Fruit fly (Drosophila melanogaster) whole organism, prepupa: ENCODE data around the gene Cad89D.
A peak's percentile ranks its signal among the peaks of the same experiment; 100 is the strongest.

Experiments
- CG10631 ChIP-seq: fragments of 200-800 bp; sonication (Bioruptor generic); optimal IDR thresholded peaks from 2 replicates; lab custom pipeline; 2016; ENCODE audit warnings: missing biosample characterization, missing genetic modification characterization
- CG10669 ChIP-seq: fragments of 200-800 bp; sonication (Bioruptor generic); optimal IDR thresholded peaks from 3 replicates; lab custom pipeline; 2018; ENCODE audit warnings: missing biosample characterization, mild to moderate bottlenecking, missing genetic modification characterization, moderate library complexity
- CG11294 ChIP-seq: fragments of 200-800 bp; sonication (Bioruptor generic); IDR thresholded peaks from 2 replicates; pipeline ENCODE4 v1.3.6; 2022; ENCODE audit warnings: missing biosample characterization, missing genetic modification characterization
- CG11762 ChIP-seq: fragments of 200-800 bp; sonication (Bioruptor generic); optimal IDR thresholded peaks from 3 replicates; lab custom pipeline; 2016; ENCODE audit warnings: missing biosample characterization, missing genetic modification characterization; ENCODE audit not compliant: insufficient read depth
- CG11902 ChIP-seq: fragments of 200-800 bp; sonication (Bioruptor generic); optimal IDR thresholded peaks from 3 replicates; lab custom pipeline; 2016; ENCODE audit warnings: missing biosample characterization, missing genetic modification characterization
- CG15336 ChIP-seq: fragments of 200-800 bp; sonication (Bioruptor generic); IDR thresholded peaks from 2 replicates; pipeline ENCODE4 v1.3.6; 2022; ENCODE audit warnings: missing biosample characterization, missing genetic modification characterization
- CG3032 ChIP-seq: fragments of 200-800 bp; optimal IDR thresholded peaks from 2 replicates; lab custom pipeline; 2019; ENCODE audit warnings: missing biosample characterization, mild to moderate bottlenecking, missing genetic modification characterization, moderate library complexity
- CG31627 ChIP-seq: fragments of 200-800 bp; sonication (Bioruptor generic); optimal IDR thresholded peaks from 3 replicates; lab custom pipeline; 2016; ENCODE audit warnings: missing biosample characterization, missing genetic modification characterization
- CG34406 ChIP-seq: fragments of 200-800 bp; sonication (Bioruptor generic); optimal IDR thresholded peaks from 3 replicates; lab custom pipeline; 2016; ENCODE audit warnings: missing biosample characterization, missing genetic modification characterization
- CG3919 ChIP-seq: fragments of 200-800 bp; sonication (Bioruptor generic); optimal IDR thresholded peaks from 3 replicates; lab custom pipeline; 2016; ENCODE audit warnings: missing biosample characterization, missing genetic modification characterization
- CG4318 ChIP-seq: fragments of 200-800 bp; sonication (Bioruptor generic); optimal IDR thresholded peaks from 3 replicates; lab custom pipeline; 2017; ENCODE audit warnings: missing biosample characterization, mild to moderate bottlenecking, missing genetic modification characterization
- CG6276 ChIP-seq: fragments of 200-800 bp; sonication (Bioruptor generic); optimal IDR thresholded peaks from 2 replicates; lab custom pipeline; 2017; ENCODE audit warnings: missing biosample characterization, mild to moderate bottlenecking, missing genetic modification characterization
- CG6792 ChIP-seq: fragments of 200-800 bp; sonication (Bioruptor generic); optimal IDR thresholded peaks from 3 replicates; lab custom pipeline; 2016; ENCODE audit warnings: missing biosample characterization, missing genetic modification characterization
- CG6808 ChIP-seq: fragments of 200-800 bp; sonication (Bioruptor generic); optimal IDR thresholded peaks from 3 replicates; lab custom pipeline; 2017; ENCODE audit warnings: missing biosample characterization, missing genetic modification characterization, mild to moderate bottlenecking, moderate library complexity, missing genetic modification reagents
- CG6854 ChIP-seq: fragments of 200-800 bp; sonication (Bioruptor generic); optimal IDR thresholded peaks from 2 replicates; lab custom pipeline; 2017; ENCODE audit warnings: missing biosample characterization, mild to moderate bottlenecking, missing genetic modification characterization
- CG7368 ChIP-seq: fragments of 200-800 bp; sonication (Bioruptor generic); optimal IDR thresholded peaks from 3 replicates; lab custom pipeline; 2016; ENCODE audit warnings: missing biosample characterization, missing genetic modification characterization
- CG8119 ChIP-seq: fragments of 200-800 bp; sonication (Bioruptor generic); IDR thresholded peaks from 3 replicates; pipeline ENCODE4 v1.3.6; 2022; ENCODE audit warnings: missing biosample characterization, missing genetic modification characterization
- CG8319 ChIP-seq: fragments of 200-800 bp; sonication (Bioruptor generic); optimal IDR thresholded peaks from 3 replicates; lab custom pipeline; 2016; ENCODE audit warnings: missing biosample characterization, missing genetic modification characterization
- CG8632 ChIP-seq: fragments of 200-800 bp; sonication (Bioruptor generic); optimal IDR thresholded peaks from 3 replicates; lab custom pipeline; 2016; ENCODE audit warnings: missing biosample characterization, missing genetic modification characterization
- CG9139 ChIP-seq: fragments of 200-800 bp; sonication (Bioruptor generic); optimal IDR thresholded peaks from 3 replicates; lab custom pipeline; 2017; ENCODE audit warnings: missing biosample characterization, mild to moderate bottlenecking, missing genetic modification characterization
- Eip75B ChIP-seq: fragments of 200-800 bp; sonication (Bioruptor generic); optimal IDR thresholded peaks from 3 replicates; lab custom pipeline; 2016; ENCODE audit warnings: missing biosample characterization, missing genetic modification characterization
- Eip78C ChIP-seq: fragments of 200-800 bp; sonication (Bioruptor generic); peaks from one replicate; lab custom pipeline; 2016; ENCODE audit warnings: missing biosample characterization, missing genetic modification characterization
- Eip93F ChIP-seq: fragments of 200-800 bp; sonication (Bioruptor generic); optimal IDR thresholded peaks from 2 replicates; lab custom pipeline; 2016; ENCODE audit warnings: missing biosample characterization, mild to moderate bottlenecking, missing genetic modification characterization
- Ets96B ChIP-seq: fragments of 200-800 bp; optimal IDR thresholded peaks from 2 replicates; lab custom pipeline; 2019; ENCODE audit warnings: missing biosample characterization, mild to moderate bottlenecking, missing genetic modification characterization, moderate library complexity
- Gug ChIP-seq: fragments of 200-800 bp; sonication (Bioruptor generic); IDR thresholded peaks from 2 replicates; pipeline ENCODE4 v1.3.6; 2022; ENCODE audit warnings: missing biosample characterization, missing genetic modification characterization
- Hr38 ChIP-seq: sonication (Bioruptor generic); optimal IDR thresholded peaks from 2 replicates; lab custom pipeline; 2016; ENCODE audit warnings: missing biosample characterization, missing genetic modification characterization
- Hr39 ChIP-seq: fragments of 200-800 bp; sonication (Bioruptor generic); optimal IDR thresholded peaks from 2 replicates; lab custom pipeline; 2016; ENCODE audit warnings: missing biosample characterization, missing genetic modification characterization
- Hr4 ChIP-seq: fragments of 200-800 bp; sonication (Bioruptor generic); optimal IDR thresholded peaks from 3 replicates; lab custom pipeline; 2016; ENCODE audit warnings: missing biosample characterization, missing genetic modification characterization
- Lpt ChIP-seq: fragments of 200-800 bp; sonication (Bioruptor generic); optimal IDR thresholded peaks from 3 replicates; lab custom pipeline; 2016; ENCODE audit warnings: missing biosample characterization, missing genetic modification characterization
- Met ChIP-seq: fragments of 200-800 bp; sonication (Bioruptor generic); optimal IDR thresholded peaks from 3 replicates; lab custom pipeline; 2016; ENCODE audit warnings: missing biosample characterization, missing genetic modification characterization
- OdsH ChIP-seq: fragments of 200-800 bp; sonication (Bioruptor generic); optimal IDR thresholded peaks from 3 replicates; lab custom pipeline; 2016; ENCODE audit warnings: missing biosample characterization, missing genetic modification characterization
- Smox ChIP-seq: fragments of 200-800 bp; sonication (Bioruptor generic); optimal IDR thresholded peaks from 3 replicates; lab custom pipeline; 2016; ENCODE audit warnings: missing biosample characterization, missing genetic modification characterization
- Sox102F ChIP-seq: fragments of 200-800 bp; sonication (Bioruptor generic); optimal IDR thresholded peaks from 2 replicates; lab custom pipeline; 2016; ENCODE audit warnings: missing biosample characterization, mild to moderate bottlenecking, missing genetic modification characterization
- Sox15 ChIP-seq: fragments of 200-800 bp; sonication (Bioruptor generic); optimal IDR thresholded peaks from 3 replicates; lab custom pipeline; 2016; ENCODE audit warnings: missing biosample characterization, missing genetic modification characterization
- achi ChIP-seq: fragments of 200-800 bp; sonication (Bioruptor generic); optimal IDR thresholded peaks from 3 replicates; lab custom pipeline; 2016; ENCODE audit warnings: missing biosample characterization, missing genetic modification characterization
- acj6 ChIP-seq: fragments of 200-800 bp; sonication (Bioruptor generic); optimal IDR thresholded peaks from 3 replicates; lab custom pipeline; 2016; ENCODE audit warnings: missing biosample characterization, missing genetic modification characterization
- cyc ChIP-seq: fragments of 200-800 bp; sonication (Bioruptor generic); optimal IDR thresholded peaks from 3 replicates; lab custom pipeline; 2016; ENCODE audit warnings: missing biosample characterization, missing genetic modification characterization
- dsx ChIP-seq: fragments of 200-800 bp; optimal IDR thresholded peaks from 3 replicates; lab custom pipeline; 2019; ENCODE audit warnings: missing biosample characterization, mild to moderate bottlenecking, missing genetic modification characterization, moderate library complexity; ENCODE audit not compliant: poor library complexity, severe bottlenecking
- eg ChIP-seq: fragments of 200-800 bp; sonication (Bioruptor generic); IDR thresholded peaks from 3 replicates; pipeline ENCODE4 v1.3.6; 2022; ENCODE audit warnings: missing biosample characterization, missing genetic modification characterization
- esn ChIP-seq: fragments of 200-800 bp; sonication (Bioruptor generic); optimal IDR thresholded peaks from 2 replicates; lab custom pipeline; 2016; ENCODE audit warnings: missing biosample characterization, mild to moderate bottlenecking, missing genetic modification characterization, moderate library complexity
- fd59A ChIP-seq: fragments of 200-800 bp; sonication (Bioruptor generic); optimal IDR thresholded peaks from 2 replicates; lab custom pipeline; 2017; ENCODE audit warnings: missing biosample characterization, mild to moderate bottlenecking, missing genetic modification characterization, missing genetic modification reagents
- fd85E ChIP-seq: fragments of 200-800 bp; sonication (Bioruptor generic); optimal IDR thresholded peaks from 3 replicates; lab custom pipeline; 2016; ENCODE audit warnings: missing biosample characterization, missing genetic modification characterization
- fkh ChIP-seq: fragments of 200-800 bp; sonication (Bioruptor generic); optimal IDR thresholded peaks from 3 replicates; lab custom pipeline; 2017; ENCODE audit warnings: missing biosample characterization, mild to moderate bottlenecking, missing genetic modification characterization, moderate library complexity
- lz ChIP-seq: fragments of 200-800 bp; sonication (Bioruptor generic); optimal IDR thresholded peaks from 3 replicates; lab custom pipeline; 2016; ENCODE audit warnings: missing biosample characterization, missing genetic modification characterization
- net ChIP-seq: fragments of 200-800 bp; sonication (Bioruptor generic); optimal IDR thresholded peaks from 3 replicates; lab custom pipeline; 2016; ENCODE audit warnings: missing biosample characterization, missing genetic modification characterization
- salr ChIP-seq, 2 experiments: fragments of 200-800 bp; sonication (Bioruptor generic); optimal IDR thresholded peaks; 3 replicates each; lab custom pipeline; 2016 to 2018; ENCODE audit warnings: missing biosample characterization in 2 of 2, missing genetic modification characterization in 2 of 2, mild to moderate bottlenecking in 1 of 2
- ss ChIP-seq, 2 experiments: fragments of 200-800 bp; sonication (Bioruptor generic); optimal IDR thresholded peaks; 2 replicates in 1 of 2; 3 replicates in 1 of 2; lab custom pipeline; 2017 to 2018; ENCODE audit warnings: mild to moderate bottlenecking in 2 of 2, missing biosample characterization in 2 of 2, missing genetic modification characterization in 2 of 2, moderate library complexity in 1 of 2
- svp ChIP-seq: fragments of 200-800 bp; sonication (Bioruptor generic); peaks from one replicate; lab custom pipeline; 2016; ENCODE audit warnings: missing biosample characterization, missing genetic modification characterization
- topi ChIP-seq: fragments of 200-800 bp; sonication (Bioruptor generic); optimal IDR thresholded peaks from 3 replicates; lab custom pipeline; 2016; ENCODE audit warnings: missing biosample characterization, missing genetic modification characterization
- vri ChIP-seq: fragments of 200-800 bp; sonication (Bioruptor generic); optimal IDR thresholded peaks from 3 replicates; lab custom pipeline; 2016; ENCODE audit warnings: missing biosample characterization, mild to moderate bottlenecking, missing genetic modification characterization

Cad89D gene

DNA sequence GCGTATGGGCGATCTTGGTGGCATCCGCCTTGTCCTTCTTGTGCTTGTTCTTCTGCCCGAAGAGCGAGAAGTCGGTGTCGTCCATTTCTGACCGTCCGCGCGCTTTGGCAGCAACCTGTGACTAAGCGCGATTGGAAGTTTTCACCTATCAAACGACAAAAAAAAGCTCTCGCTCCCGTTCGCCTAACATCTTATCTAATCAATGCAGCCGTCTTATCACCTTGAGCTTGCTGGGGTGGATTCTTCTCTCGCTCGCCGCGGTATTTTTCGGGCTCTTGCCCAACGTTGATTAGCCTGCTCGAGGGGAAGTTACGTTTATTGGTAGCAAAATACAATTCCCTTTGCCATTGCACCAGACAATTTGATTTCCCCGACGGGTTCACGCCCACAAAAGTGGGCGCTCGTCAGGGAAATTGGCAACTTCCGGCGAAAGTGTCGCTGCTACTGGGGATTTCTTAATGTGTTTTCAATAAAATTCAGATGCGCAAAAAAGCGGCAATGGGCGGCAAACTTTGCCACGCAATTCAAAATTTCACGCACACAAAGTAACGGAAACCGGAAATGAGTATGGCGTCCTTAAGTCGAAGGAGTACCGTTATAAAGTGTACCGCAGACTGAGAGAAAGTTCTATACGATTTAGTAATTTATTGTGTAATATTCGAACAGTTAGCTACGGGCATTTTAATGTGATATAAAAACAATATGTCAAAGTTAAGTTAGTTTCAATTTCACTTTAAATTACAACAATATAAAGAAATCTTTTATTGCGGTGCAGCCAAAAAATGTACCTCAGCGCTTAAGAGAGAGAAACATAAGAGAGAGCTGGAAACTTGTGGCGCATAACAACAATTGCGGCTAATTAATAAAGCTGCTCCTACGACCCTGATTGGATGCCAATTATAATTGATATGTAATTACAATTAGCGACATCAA lies 6.0 kb upstream of the Cad89D start, which contains the start of gene Decay:
Decay (minus strand) TSS at position 132 of the 933 bp plus-strand sequence.
- TF ChIP-seq CG7368 (GFP tag; lab: Kevin White, UChicago) (peak; percentile 26), CG15336 (GFP tag; lab: Robert Waterston, UW) (peak; percentile 52), Sox15 (GFP tag; lab: Kevin White, UChicago) (no peak), CG9139 (GFP tag; lab: Kevin White, UChicago) (no peak), net (GFP tag; lab: Kevin White, UChicago) (peak; percentile 7), CG6276 (no peak), fd85E (GFP tag; lab: Kevin White, UChicago) (no peak), svp (GFP tag; lab: Kevin White, UChicago) (peak; percentile 81), CG4318 (GFP tag; lab: Kevin White, UChicago) (no peak), fkh (no peak), CG11294 (GFP tag; lab: Robert Waterston, UW) (no peak), CG10631 (GFP tag; lab: Kevin White, UChicago) (peak; percentile 26), CG6792 (GFP tag; lab: Kevin White, UChicago) (peak; percentile 30), cyc (peak; percentile 37), vri (GFP tag; lab: Kevin White, UChicago) (no peak), eg (no peak), topi (GFP tag; lab: Kevin White, UChicago) (peak; percentile 65), CG6808 (no peak), CG10669 (no peak), CG11762 (GFP tag; lab: Kevin White, UChicago) (no peak), CG34406 (peak; percentile 24), CG3032 (tag; lab: Kevin White, UChicago) (no peak), fd59A (GFP tag; lab: Kevin White, UChicago) (no peak), acj6 (GFP tag; lab: Kevin White, UChicago) (peak; percentile 54), CG31627 (peak; percentile 64), Hr39 (peak; percentile 55), Met (GFP tag; lab: Kevin White, UChicago) (peak; percentile 65), Eip93F (GFP tag; lab: Kevin White, UChicago) (no peak), CG6854 (GFP tag; lab: Kevin White, UChicago) (peak; percentile 5), Eip75B (peak; percentile 39), Eip78C (GFP tag; lab: Kevin White, UChicago) (peak; percentile 87), Hr4 (GFP tag; lab: Kevin White, UChicago) (peak; percentile 61), esn (peak; percentile 73), CG8319 (no peak), lz (peak; percentile 48), CG8119 (peak; percentile 58; the same call in 2 of the 3 replicates), Hr38 (GFP tag; lab: Kevin White, UChicago) (no peak), achi (GFP tag; lab: Kevin White, UChicago) (peak; percentile 46), salr (GFP tag; optimal IDR thresholded peaks at IDR 0.05; lab: Kevin White, UChicago) (peak in 1 of 2 experiments; percentile 15), CG11902 (no peak), Gug (GFP tag; lab: Robert Waterston, UW) (no peak), CG8632 (no peak), Sox102F (GFP tag; lab: Kevin White, UChicago) (peak; percentile 61), Smox (peak; percentile 53), Lpt (GFP tag; lab: Kevin White, UChicago) (no peak), OdsH (peak; percentile 52), Ets96B (tag; lab: Kevin White, UChicago) (no peak), ss (GFP tag; optimal IDR thresholded peaks at IDR 0.05; lab: Kevin White, UChicago) (no peak), CG3919 (GFP tag; lab: Kevin White, UChicago) (peak; percentile 63), dsx (no peak)
